Fruit fly (Drosophila melanogaster): ENCODE results near the gene Cyp28d2.

dm6 chr2L:5196684-5197083 lies 10.4 kb upstream of the Cyp28d2 start:
- TF ChIP-seq CG12605 (GFP tag; IDR thresholded peaks at IDR 0.05), result no peak
- no peak for TF ChIP-seq fd96Ca (GFP tag; IDR thresholded peaks at IDR 0.05)
- TF ChIP-seq CG15710 (tag; optimal IDR thresholded peaks at IDR 0.05), result no peak
- no peak for TF ChIP-seq EcR (GFP tag; optimal IDR thresholded peaks at IDR 0.05)
- no peak for TF ChIP-seq Ets98B (GFP tag; IDR thresholded peaks at IDR 0.05)
- TF ChIP-seq CG4496 (GFP tag; IDR thresholded peaks at IDR 0.05), result no peak
- TF ChIP-seq CG8301 (tag; optimal IDR thresholded peaks at IDR 0.05), result no peak
- no peak for TF ChIP-seq CG34367 (tag; optimal IDR thresholded peaks at IDR 0.05)
- no peak for TF ChIP-seq Pif1B (GFP tag; optimal IDR thresholded peaks at IDR 0.05)
- no peak for TF ChIP-seq Snoo (tag; optimal IDR thresholded peaks at IDR 0.05)
- TF ChIP-seq CG17806 (tag; optimal IDR thresholded peaks at IDR 0.05), result no peak
- no peak for TF ChIP-seq rn (GFP tag; IDR thresholded peaks at IDR 0.05)
- TF ChIP-seq CG14655 (GFP tag; optimal IDR thresholded peaks at IDR 0.05), result no peak
- TF ChIP-seq Pif1A (GFP tag; optimal IDR thresholded peaks at IDR 0.05), result no peak
